Fruit fly (Drosophila melanogaster) whole organism, embryonic: ENCODE measurements around the gene Unc50.

Experiments used
- CG11398 ChIP-seq: fragments of 200-800 bp; sonication (Bioruptor generic); optimal IDR thresholded peaks from 2 replicates; lab custom pipeline; 2016; ENCODE audit warnings: missing biosample characterization, missing genetic modification characterization
- CG12299 ChIP-seq: fragments of 200-800 bp; sonication (Bioruptor generic); optimal IDR thresholded peaks from 2 replicates; lab custom pipeline; 2018; ENCODE audit warnings: missing biosample characterization, mild to moderate bottlenecking, missing genetic modification characterization
- CG12942 ChIP-seq: fragments of 200-800 bp; sonication (Bioruptor generic); optimal IDR thresholded peaks from 3 replicates; lab custom pipeline; 2016; ENCODE audit warnings: missing biosample characterization, missing genetic modification characterization
- CG13296 ChIP-seq: fragments of 200-800 bp; sonication (Bioruptor generic); optimal IDR thresholded peaks from 3 replicates; lab custom pipeline; 2018; ENCODE audit warnings: missing biosample characterization, mild to moderate bottlenecking, missing genetic modification characterization
- CG14710 ChIP-seq: fragments of 200-800 bp; sonication (Bioruptor generic); optimal IDR thresholded peaks from 3 replicates; lab custom pipeline; 2019; ENCODE audit warnings: missing biosample characterization, mild to moderate bottlenecking, missing genetic modification characterization, moderate library complexity
- CG17385 ChIP-seq: fragments of 200-800 bp; sonication (Bioruptor generic); optimal IDR thresholded peaks from 3 replicates; lab custom pipeline; 2018; ENCODE audit warnings: missing biosample characterization, mild to moderate bottlenecking, missing genetic modification characterization
- CG17802 ChIP-seq: fragments of 200-800 bp; sonication (Bioruptor generic); optimal IDR thresholded peaks from 2 replicates; lab custom pipeline; 2018; ENCODE audit warnings: missing biosample characterization, mild to moderate bottlenecking, missing genetic modification characterization, moderate library complexity
- CG1792 ChIP-seq: fragments of 200-800 bp; sonication (Bioruptor generic); optimal IDR thresholded peaks from 2 replicates; lab custom pipeline; 2016; ENCODE audit warnings: missing biosample characterization, missing genetic modification characterization
- CG18011 ChIP-seq: fragments of 200-800 bp; sonication (Bioruptor generic); optimal IDR thresholded peaks from 2 replicates; lab custom pipeline; 2017; ENCODE audit warnings: missing biosample characterization, missing genetic modification characterization, mild to moderate bottlenecking, moderate library complexity, missing genotype
- CG18262 ChIP-seq: fragments of 200-800 bp; optimal IDR thresholded peaks from 3 replicates; lab custom pipeline; 2019; ENCODE audit warnings: missing biosample characterization, mild to moderate bottlenecking, missing genetic modification characterization, moderate library complexity
- CG2120 ChIP-seq: fragments of 200-800 bp; sonication (Bioruptor generic); optimal IDR thresholded peaks from 3 replicates; lab custom pipeline; 2016; ENCODE audit warnings: missing biosample characterization, missing genetic modification characterization
- CG2678 ChIP-seq: fragments of 200-800 bp; sonication (Bioruptor generic); optimal IDR thresholded peaks from 3 replicates; lab custom pipeline; 2019; ENCODE audit warnings: missing biosample characterization, mild to moderate bottlenecking, missing genetic modification characterization, moderate library complexity
- CG2875 ChIP-seq: fragments of 200-800 bp; sonication (Bioruptor generic); optimal IDR thresholded peaks from 2 replicates; lab custom pipeline; 2017; ENCODE audit warnings: missing biosample characterization, mild to moderate bottlenecking, missing genetic modification characterization, missing genetic modification reagents
- CG30431 ChIP-seq: fragments of 200-800 bp; sonication (Bioruptor generic); optimal IDR thresholded peaks from 2 replicates; lab custom pipeline; 2017; ENCODE audit warnings: missing biosample characterization, missing genetic modification characterization
- CG31441 ChIP-seq: fragments of 200-800 bp; sonication (Bioruptor generic); IDR thresholded peaks from 2 replicates; pipeline ENCODE4 v1.3.6; 2022; ENCODE audit warnings: missing biosample characterization, missing genetic modification characterization
- CG32772 ChIP-seq: fragments of 200-800 bp; sonication (Bioruptor generic); IDR thresholded peaks from 2 replicates; pipeline ENCODE4 v1.3.6; 2022; ENCODE audit warnings: missing biosample characterization, missing genetic modification characterization
- CG3407 ChIP-seq: fragments of 200-800 bp; sonication (Bioruptor generic); optimal IDR thresholded peaks from 2 replicates; lab custom pipeline; 2018; ENCODE audit warnings: missing biosample characterization, mild to moderate bottlenecking, missing genetic modification characterization
- CG3847 ChIP-seq: fragments of 200-800 bp; sonication (Bioruptor generic); IDR thresholded peaks from 2 replicates; pipeline ENCODE4 v1.3.6; 2022; ENCODE audit warnings: missing biosample characterization, missing genetic modification characterization
- CG4707 ChIP-seq: fragments of 200-800 bp; sonication (Bioruptor generic); optimal IDR thresholded peaks from 2 replicates; lab custom pipeline; 2018; ENCODE audit warnings: missing biosample characterization, mild to moderate bottlenecking, missing genetic modification characterization, moderate library complexity
- CG7745 ChIP-seq: fragments of 200-800 bp; sonication (Bioruptor generic); optimal IDR thresholded peaks from 2 replicates; lab custom pipeline; 2018; ENCODE audit warnings: missing biosample characterization, mild to moderate bottlenecking, missing genetic modification characterization, moderate library complexity
- CG8478 ChIP-seq: fragments of >200 bp; optimal IDR thresholded peaks from 2 replicates; lab custom pipeline; 2018
- CG9437 ChIP-seq: fragments of 200-800 bp; sonication (Bioruptor generic); optimal IDR thresholded peaks from 2 replicates; lab custom pipeline; 2018; ENCODE audit warnings: missing biosample characterization, mild to moderate bottlenecking, missing genetic modification characterization
- Elba2 ChIP-seq: fragments of 200-800 bp; sonication (Bioruptor generic); optimal IDR thresholded peaks from 3 replicates; lab custom pipeline; 2016; ENCODE audit warnings: missing biosample characterization, missing genetic modification characterization
- Ets65A ChIP-seq: fragments of 200-800 bp; sonication (Bioruptor generic); peaks from one replicate; lab custom pipeline; 2016; ENCODE audit warnings: missing biosample characterization, missing genetic modification characterization
- Fer3 ChIP-seq: fragments of 200-800 bp; sonication (Bioruptor generic); optimal IDR thresholded peaks from 2 replicates; lab custom pipeline; 2018; ENCODE audit warnings: missing biosample characterization, mild to moderate bottlenecking, missing genetic modification characterization, moderate library complexity
- Gug ChIP-seq: fragments of 200-800 bp; sonication (Bioruptor generic); IDR thresholded peaks from 4 replicates; pipeline ENCODE4 v1.3.6; 2022; ENCODE audit warnings: missing biosample characterization, missing genetic modification characterization
- Hey ChIP-seq: fragments of 200-800 bp; sonication (Bioruptor generic); optimal IDR thresholded peaks from 3 replicates; lab custom pipeline; 2018; ENCODE audit warnings: missing biosample characterization, mild to moderate bottlenecking, missing genetic modification characterization
- HmgD ChIP-seq: fragments of 200-800 bp; sonication (Bioruptor generic); optimal IDR thresholded peaks from 3 replicates; lab custom pipeline; 2016; ENCODE audit warnings: missing biosample characterization, missing genetic modification characterization
- Hsf ChIP-seq: fragments of 200-800 bp; sonication (Bioruptor generic); optimal IDR thresholded peaks from 3 replicates; lab custom pipeline; 2016; ENCODE audit warnings: missing biosample characterization, missing genetic modification characterization
- Kr ChIP-seq: fragments of 200-800 bp; sonication (Bioruptor generic); optimal IDR thresholded peaks from 2 replicates; lab custom pipeline; 2017; ENCODE audit warnings: missing biosample characterization, mild to moderate bottlenecking, missing genetic modification characterization
- Lim3 ChIP-seq: fragments of 200-800 bp; sonication (Bioruptor generic); IDR thresholded peaks from 2 replicates; pipeline ENCODE4 v1.3.6; 2022; ENCODE audit warnings: missing biosample characterization, missing genetic modification characterization
- Mad ChIP-seq: fragments of 200-800 bp; sonication (Bioruptor generic); optimal IDR thresholded peaks from 2 replicates; lab custom pipeline; 2016; ENCODE audit warnings: missing biosample characterization, missing genetic modification characterization
- Meics ChIP-seq: fragments of 200-800 bp; sonication (Bioruptor generic); optimal IDR thresholded peaks from 2 replicates; lab custom pipeline; 2017; ENCODE audit warnings: missing biosample characterization, mild to moderate bottlenecking, missing genetic modification characterization
- YL-1 ChIP-seq: fragments of 200-800 bp; sonication (Bioruptor generic); optimal IDR thresholded peaks from 3 replicates; lab custom pipeline; 2017; ENCODE audit warnings: missing biosample characterization, mild to moderate bottlenecking, missing genetic modification characterization
- ab ChIP-seq: fragments of 200-800 bp; sonication (Bioruptor generic); optimal IDR thresholded peaks from 2 replicates; lab custom pipeline; 2016; ENCODE audit warnings: missing biosample characterization, missing genetic modification characterization
- ase ChIP-seq: fragments of 200-800 bp; sonication (Bioruptor generic); IDR thresholded peaks from 3 replicates; pipeline ENCODE4 v1.3.6; 2022; ENCODE audit warnings: missing biosample characterization, missing genetic modification characterization
- ato ChIP-seq: fragments of 200-800 bp; sonication (Bioruptor generic); IDR thresholded peaks from 2 replicates; pipeline ENCODE4 v1.3.6; 2022; ENCODE audit warnings: missing biosample characterization, missing genetic modification characterization; ENCODE audit not compliant: partially characterized antibody
- bab2 ChIP-seq: fragments of 200-800 bp; sonication (Bioruptor generic); optimal IDR thresholded peaks from 2 replicates; lab custom pipeline; 2016; ENCODE audit warnings: missing biosample characterization, missing genetic modification characterization
- ci ChIP-seq: fragments of 200-800 bp; sonication (Bioruptor generic); IDR thresholded peaks from 3 replicates; pipeline ENCODE4 v1.3.6; 2022; ENCODE audit warnings: missing biosample characterization, missing genetic modification characterization
- croc ChIP-seq: fragments of 200-800 bp; sonication (Bioruptor generic); conservative IDR thresholded peaks from 3 replicates; pipeline ENCODE4 v1.3.6; 2022; ENCODE audit warnings: missing biosample characterization, missing genetic modification characterization
- fu2 ChIP-seq: fragments of 200-800 bp; sonication (Bioruptor generic); optimal IDR thresholded peaks from 2 replicates; lab custom pipeline; 2016; ENCODE audit warnings: missing biosample characterization, missing genetic modification characterization
- inv ChIP-seq: fragments of 200-800 bp; sonication (Bioruptor generic); IDR thresholded peaks from 2 replicates; pipeline ENCODE4 v1.3.6; 2022; ENCODE audit warnings: missing biosample characterization, missing genetic modification characterization; ENCODE audit not compliant: partially characterized antibody
- lab ChIP-seq: fragments of 200-800 bp; sonication (Bioruptor generic); optimal IDR thresholded peaks from 3 replicates; lab custom pipeline; 2017; ENCODE audit warnings: missing biosample characterization, missing genetic modification characterization, mild to moderate bottlenecking, moderate library complexity, missing genetic modification reagents
- lbe ChIP-seq: fragments of 200-800 bp; sonication (Bioruptor generic); optimal IDR thresholded peaks from 2 replicates; lab custom pipeline; 2016; ENCODE audit warnings: missing biosample characterization, mild to moderate bottlenecking, missing genetic modification characterization
- nerfin-1 ChIP-seq: fragments of 200-800 bp; sonication (Bioruptor generic); optimal IDR thresholded peaks from 3 replicates; lab custom pipeline; 2019; ENCODE audit warnings: missing biosample characterization, mild to moderate bottlenecking, missing genetic modification characterization, moderate library complexity
- odd ChIP-seq: fragments of 200-800 bp; sonication (Bioruptor generic); optimal IDR thresholded peaks from 2 replicates; lab custom pipeline; 2017; ENCODE audit warnings: missing biosample characterization, mild to moderate bottlenecking, missing genetic modification characterization
- run ChIP-seq: fragments of 200-800 bp; sonication (Bioruptor generic); optimal IDR thresholded peaks from 3 replicates; lab custom pipeline; 2018; ENCODE audit warnings: missing biosample characterization, mild to moderate bottlenecking, missing genetic modification characterization
- seq ChIP-seq: fragments of 200-800 bp; sonication (Bioruptor generic); IDR thresholded peaks from 2 replicates; pipeline ENCODE4 v1.3.6; 2022; ENCODE audit warnings: missing biosample characterization, missing genetic modification characterization
- slbo ChIP-seq: fragments of 200-800 bp; sonication (Bioruptor generic); IDR thresholded peaks from 2 replicates; pipeline ENCODE4 v1.3.6; 2022; ENCODE audit warnings: missing biosample characterization, missing genetic modification characterization
- toy ChIP-seq: fragments of 200-800 bp; sonication (Bioruptor generic); IDR thresholded peaks from 2 replicates; pipeline ENCODE4 v1.3.6; 2022; ENCODE audit warnings: missing biosample characterization, missing genetic modification characterization

Unc50 gene

DNA sequence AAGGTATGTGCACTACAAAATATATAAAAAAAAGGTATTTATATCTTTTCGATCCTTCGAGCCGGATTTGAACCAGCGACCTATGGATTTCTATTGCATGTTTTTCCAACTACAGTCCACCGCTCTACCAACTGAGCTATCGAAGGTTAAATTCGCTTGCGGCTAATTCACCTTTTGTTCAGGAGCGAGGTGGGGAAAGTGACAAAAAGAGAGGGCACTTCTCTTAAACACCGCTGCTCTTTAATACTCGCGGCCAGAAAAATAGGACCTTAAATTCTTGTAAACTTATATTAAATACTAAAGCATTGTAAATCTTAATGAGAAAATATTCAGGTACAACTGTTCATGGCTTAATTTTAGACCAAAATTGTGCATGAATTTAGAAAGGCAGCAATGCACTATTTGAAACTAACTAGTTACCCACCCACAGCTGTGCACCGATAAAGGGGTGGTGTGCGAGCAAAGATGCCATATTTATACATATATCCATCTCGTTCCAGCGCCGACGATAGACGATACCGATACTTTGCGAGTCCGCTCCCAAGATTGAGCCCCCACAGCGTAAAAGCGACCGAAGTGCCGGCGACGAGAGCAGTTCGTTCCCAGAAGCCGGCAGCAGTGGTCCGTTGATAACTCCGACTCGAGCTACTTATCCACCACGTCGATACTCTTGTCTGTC lies 7.2 kb downstream of the Unc50 start (continued):
- TF ChIP-seq lab (GFP tag; lab: Kevin White, UChicago) (peak; percentile 99), CG17802 (peak; percentile 87), ab (peak; percentile 91), inv (peak; percentile 21), Hsf (GFP tag; lab: Kevin White, UChicago) (peak; percentile 98), HmgD (GFP tag; lab: Kevin White, UChicago) (peak; percentile 95), toy (peak; percentile 81), ato (GFP tag; lab: Robert Waterston, UW) (peak; percentile 80), CG3407 (GFP tag; lab: Kevin White, UChicago) (peak; percentile 95), CG7745 (tag; lab: Kevin White, UChicago) (peak; percentile 78), seq (GFP tag; lab: Robert Waterston, UW) (peak; percentile 99), CG12942 (GFP tag; lab: Kevin White, UChicago) (peak; percentile 95), CG1792 (peak; percentile 96), YL-1 (GFP tag; lab: Kevin White, UChicago) (peak; percentile 88), CG12299 (tag; lab: Kevin White, UChicago) (peak; percentile 97), Meics (peak; percentile 98), CG8478 (lab: Kevin White, UChicago) (no peak), fu2 (GFP tag; lab: Kevin White, UChicago) (peak; percentile 94), Mad (GFP tag; lab: Kevin White, UChicago) (peak; percentile 96), CG31441 (peak; percentile 98), Gug (GFP tag; lab: Robert Waterston, UW) (peak; percentile 92), CG18262 (tag; lab: Kevin White, UChicago) (peak; percentile 99), Ets65A (GFP tag; lab: Kevin White, UChicago) (peak; percentile 99), CG2120 (GFP tag; lab: Kevin White, UChicago) (peak; percentile 99), CG2678 (tag; lab: Kevin White, UChicago) (peak; percentile 98), CG13296 (GFP tag; lab: Kevin White, UChicago) (peak; percentile 98), nerfin-1 (tag; lab: Kevin White, UChicago) (peak; percentile 96), ci (GFP tag; lab: Robert Waterston, UW) (peak; percentile 99), Elba2 (GFP tag; lab: Kevin White, UChicago) (peak; percentile 65), CG18011 (GFP tag; lab: Kevin White, UChicago) (peak; percentile 90), CG4707 (GFP tag; lab: Kevin White, UChicago) (peak; percentile 95), ase (GFP tag; lab: Robert Waterston, UW) (peak; percentile 96), Lim3 (GFP tag; lab: Robert Waterston, UW) (peak; percentile 84; the same call in 1 of the 2 replicates), lbe (GFP tag; lab: Kevin White, UChicago) (peak; percentile 97), CG17385 (GFP tag; lab: Kevin White, UChicago) (peak; percentile 96), run (tag; lab: Kevin White, UChicago) (peak; percentile 97), CG2875 (GFP tag; lab: Kevin White, UChicago) (peak; percentile 98), CG32772 (GFP tag; lab: Robert Waterston, UW) (peak; percentile 93), CG30431 (GFP tag; lab: Kevin White, UChicago) (peak; percentile 96), croc (GFP tag; lab: Robert Waterston, UW) (peak; percentile 90), odd (GFP tag; lab: Kevin White, UChicago) (peak; percentile 98), CG9437 (GFP tag; lab: Kevin White, UChicago) (peak; percentile 91), Hey (peak; percentile 90), bab2 (GFP tag; lab: Kevin White, UChicago) (peak; percentile 97), CG3847 (GFP tag; lab: Robert Waterston, UW) (peak; percentile 95), Kr (peak; percentile 99), Fer3 (peak; percentile 97), CG11398 (GFP tag; lab: Kevin White, UChicago) (peak; percentile 96), slbo (GFP tag; lab: Robert Waterston, UW) (peak; percentile 96), CG14710 (tag; lab: Kevin White, UChicago) (peak; percentile 97)
